Worm (Caenorhabditis elegans) whole organism, young adult: ENCODE data around the gene Y62H9A.11.

ENCODE experiments used
- B0019.2 ChIP-seq: fragments of 200-800 bp; sonication (Bioruptor generic); conservative IDR thresholded peaks from 2 replicates; pipeline ENCODE4 v1.3.6; 2022; ENCODE audit warnings: missing genetic modification reagents, missing genetic modification characterization, missing compliant biosample characterization
- C17E4.6 ChIP-seq: fragments of 200-800 bp; sonication (Bioruptor generic); IDR thresholded peaks from 2 replicates; pipeline ENCODE4 v1.3.6; 2022; ENCODE audit warnings: missing genetic modification reagents, missing genetic modification characterization, missing compliant biosample characterization
- F22D6.2 ChIP-seq: sonication (generic microtip); optimal IDR thresholded peaks from 2 replicates; lab custom pipeline; 2016; ENCODE audit warnings: mild to moderate bottlenecking, missing genetic modification characterization, missing compliant biosample characterization
- F52B5.7 ChIP-seq: sonication (generic microtip); optimal IDR thresholded peaks from 2 replicates; lab custom pipeline; 2016; ENCODE audit warnings: mild to moderate bottlenecking, missing genetic modification characterization, missing compliant biosample characterization
- F57A8.1 ChIP-seq: fragments of 200-800 bp; sonication (Bioruptor generic); optimal IDR thresholded peaks from 2 replicates; lab custom pipeline; 2018; ENCODE audit warnings: mild to moderate bottlenecking, missing genetic modification characterization, moderate library complexity, missing compliant biosample characterization
- Y53F4B.3 ChIP-seq: fragments of 200-800 bp; sonication (Bioruptor generic); IDR thresholded peaks from 2 replicates; pipeline ENCODE4 v1.3.6; 2022; ENCODE audit warnings: missing genetic modification reagents, missing genetic modification characterization, missing compliant biosample characterization
- Y67H2A.10 ChIP-seq: fragments of 200-800 bp; sonication (Bioruptor generic); conservative IDR thresholded peaks from 2 replicates; pipeline ENCODE4 v1.3.6; 2022; ENCODE audit warnings: missing genetic modification reagents, missing genetic modification characterization, missing compliant biosample characterization
- ZK185.1 ChIP-seq: sonication (generic microtip); optimal IDR thresholded peaks from 2 replicates; lab custom pipeline; 2016; ENCODE audit warnings: mild to moderate bottlenecking, missing genetic modification characterization, missing compliant biosample characterization; ENCODE audit not compliant: poor library complexity, severe bottlenecking
- aptf-3 ChIP-seq: fragments of 200-800 bp; sonication (Bioruptor generic); IDR thresholded peaks from 2 replicates; pipeline ENCODE4 v1.3.6; 2022; ENCODE audit warnings: missing genetic modification characterization, missing compliant biosample characterization
- ceh-27 ChIP-seq: fragments of 200-800 bp; sonication (Bioruptor generic); optimal IDR thresholded peaks from 2 replicates; lab custom pipeline; 2018; ENCODE audit warnings: mild to moderate bottlenecking, missing genetic modification characterization, moderate library complexity, missing compliant biosample characterization
- ceh-91 ChIP-seq: fragments of 200-800 bp; sonication (Bioruptor generic); IDR thresholded peaks from 2 replicates; pipeline ENCODE4 v1.3.6; 2022; ENCODE audit warnings: missing genetic modification reagents, missing genetic modification characterization, missing compliant biosample characterization
- die-1 ChIP-seq: sonication (generic microtip); optimal IDR thresholded peaks from 2 replicates; lab custom pipeline; 2016; ENCODE audit warnings: missing genotype, mild to moderate bottlenecking, missing genetic modification characterization, missing compliant biosample characterization
- dox-1 ChIP-seq: fragments of 200-800 bp; sonication (Bioruptor generic); IDR thresholded peaks from 2 replicates; pipeline ENCODE4 v1.3.6; 2022; ENCODE audit warnings: missing genetic modification reagents, missing genetic modification characterization, missing compliant biosample characterization
- efl-1 ChIP-seq: fragments of 150-350 bp; optimal IDR thresholded peaks from 2 replicates; lab custom pipeline; 2014; ENCODE audit warnings: missing biosample characterization, missing genetic modification reagents, missing genetic modification characterization
- egrh-3 ChIP-seq: fragments of 200-800 bp; sonication (Bioruptor generic); IDR thresholded peaks from 2 replicates; pipeline ENCODE4 v1.3.6; 2022; ENCODE audit warnings: missing genetic modification reagents, missing genetic modification characterization, missing compliant biosample characterization
- ekl-4 ChIP-seq: fragments of 200-800 bp; sonication (Bioruptor generic); IDR thresholded peaks from 2 replicates; pipeline ENCODE4 v1.3.6; 2022; ENCODE audit warnings: missing genetic modification reagents, missing genetic modification characterization, missing compliant biosample characterization
- gei-17 ChIP-seq: fragments of 200-800 bp; sonication (Bioruptor generic); optimal IDR thresholded peaks from 2 replicates; lab custom pipeline; 2018; ENCODE audit warnings: mild to moderate bottlenecking, missing genetic modification characterization, missing compliant biosample characterization
- hlh-12 ChIP-seq: sonication (generic microtip); optimal IDR thresholded peaks from 2 replicates; lab custom pipeline; 2016; ENCODE audit warnings: missing genetic modification characterization, missing compliant biosample characterization
- let-607 ChIP-seq, 2 experiments: fragments of 200-800 bp in 1 of 2; sonication (Bioruptor generic) in 1 of 2; sonication (generic microtip) in 1 of 2; optimal IDR thresholded peaks; 2 replicates each; lab custom pipeline; 2016 to 2018; ENCODE audit warnings: mild to moderate bottlenecking in 2 of 2, missing compliant biosample characterization in 2 of 2, missing genetic modification characterization in 2 of 2, moderate library complexity in 2 of 2, missing genotype in 1 of 2
- lin-26 ChIP-seq: fragments of 200-800 bp; sonication (Bioruptor generic); IDR thresholded peaks from 2 replicates; pipeline ENCODE4 v1.3.6; 2022; ENCODE audit warnings: missing genetic modification reagents, missing genetic modification characterization, missing compliant biosample characterization
- lin-35 ChIP-seq, 3 experiments: fragments of 150-350 bp in 2 of 3; sonication (generic microtip) in 1 of 3; optimal IDR thresholded peaks; 2 replicates each; lab custom pipeline; 2014 to 2018; ENCODE audit warnings: missing biosample characterization in 3 of 3, missing genetic modification characterization in 3 of 3, missing genetic modification reagents in 3 of 3
- madf-10 ChIP-seq: sonication (generic microtip); optimal IDR thresholded peaks from 2 replicates; lab custom pipeline; 2016; ENCODE audit warnings: mild to moderate bottlenecking, missing genetic modification characterization, missing compliant biosample characterization
- mel-28 ChIP-seq: sonication (generic microtip); optimal IDR thresholded peaks from 2 replicates; lab custom pipeline; 2016; ENCODE audit warnings: borderline replicate concordance, mild to moderate bottlenecking, missing genetic modification characterization, missing compliant biosample characterization
- nhr-120 ChIP-seq: fragments of 200-800 bp; sonication (Bioruptor generic); IDR thresholded peaks from 2 replicates; pipeline ENCODE4 v1.3.6; 2022; ENCODE audit warnings: missing genetic modification characterization, missing compliant biosample characterization
- nhr-80 ChIP-seq: sonication (generic microtip); optimal IDR thresholded peaks from 2 replicates; lab custom pipeline; 2016; ENCODE audit warnings: missing genetic modification characterization, missing compliant biosample characterization
- pha-4 ChIP-seq: fragments of 150-350 bp; sonication (generic microtip); optimal IDR thresholded peaks from 2 replicates; lab custom pipeline; 2014; ENCODE audit warnings: missing biosample characterization, missing genetic modification reagents, missing genetic modification characterization
- rpc-1 ChIP-seq, 2 experiments: fragments of 150-350 bp in 1 of 2; sonication (generic microtip) in 1 of 2; optimal IDR thresholded peaks; 2 replicates each; lab custom pipeline; 2014 to 2018; ENCODE audit warnings: missing biosample characterization in 1 of 2, missing genetic modification characterization in 1 of 2, missing genetic modification reagents in 1 of 2, missing genotype in 1 of 2
- sdz-38 ChIP-seq: sonication (generic microtip); optimal IDR thresholded peaks from 2 replicates; lab custom pipeline; 2016; ENCODE audit warnings: missing genotype, missing genetic modification characterization, missing compliant biosample characterization
- sptf-2 ChIP-seq: fragments of 200-800 bp; sonication (Bioruptor generic); optimal IDR thresholded peaks from 2 replicates; lab custom pipeline; 2018; ENCODE audit warnings: mild to moderate bottlenecking, missing genetic modification characterization, missing compliant biosample characterization
- ztf-18 ChIP-seq: sonication (generic microtip); optimal IDR thresholded peaks from 2 replicates; lab custom pipeline; 2016; ENCODE audit warnings: missing genotype, mild to moderate bottlenecking, missing genetic modification characterization, missing compliant biosample characterization
- ztf-25 ChIP-seq: fragments of 200-800 bp; sonication (Bioruptor generic); IDR thresholded peaks from 2 replicates; pipeline ENCODE4 v1.3.6; 2022; ENCODE audit warnings: missing genetic modification reagents, missing genetic modification characterization, missing compliant biosample characterization
- ztf-3 ChIP-seq: fragments of 200-800 bp; sonication (Bioruptor generic); optimal IDR thresholded peaks from 2 replicates; lab custom pipeline; 2018; ENCODE audit warnings: mild to moderate bottlenecking, missing genetic modification characterization, missing compliant biosample characterization
- ztf-6 ChIP-seq: fragments of 200-800 bp; sonication (Bioruptor generic); IDR thresholded peaks from 2 replicates; pipeline ENCODE4 v1.3.6; 2022; ENCODE audit warnings: missing genetic modification reagents, missing genetic modification characterization, missing compliant biosample characterization

The Y62H9A.11 gene

DNA sequence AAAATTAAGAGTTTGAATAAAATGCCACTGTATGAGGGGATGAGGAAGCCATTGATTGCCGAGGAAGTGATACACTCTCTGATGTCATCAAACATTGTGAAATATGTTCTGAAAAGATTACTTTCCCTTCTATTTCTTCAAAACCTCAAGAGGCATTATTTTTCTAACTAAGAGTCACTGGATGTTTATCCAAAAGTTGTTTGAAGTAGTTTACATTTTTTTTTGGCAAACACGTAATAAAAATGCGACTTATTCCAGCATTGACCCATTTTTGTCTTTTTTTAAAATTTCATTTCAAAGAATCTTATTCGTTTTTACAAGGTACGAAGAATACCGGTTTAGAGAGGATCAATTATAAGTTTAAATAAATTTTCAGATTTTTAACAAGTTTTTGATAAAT is at the start of gene Y62H9A.11:
Gene Y62H9A.11 (minus strand): TSS at position 101 of the 400 bp plus-strand sequence.
- TF ChIP-seq nhr-80 (tag; lab: Kevin White, UChicago) (no peak), nhr-120 (no peak), ekl-4 (GFP tag; lab: Robert Waterston, UW) (no peak), rpc-1 (optimal IDR thresholded peaks at IDR 0.05; lab: Kevin White, UChicago) (no peak), rpc-1 (tag; optimal IDR thresholded peaks at IDR 0.05; lab: Kevin White, UChicago) (no peak), F22D6.2 (tag; lab: Kevin White, UChicago) (no peak), B0019.2 (GFP tag; lab: Robert Waterston, UW) (no peak), ztf-18 (tag; lab: Kevin White, UChicago) (no peak), sptf-2 (GFP tag; lab: Kevin White, UChicago) (no peak), dox-1 (GFP tag; lab: Robert Waterston, UW) (no peak), hlh-12 (tag; lab: Kevin White, UChicago) (no peak), ztf-25 (no peak), C17E4.6 (GFP tag; lab: Robert Waterston, UW) (no peak), madf-10 (no peak), F52B5.7 (tag; lab: Kevin White, UChicago) (no peak), die-1 (tag; lab: Kevin White, UChicago) (no peak), gei-17 (GFP tag; lab: Kevin White, UChicago) (no peak), ztf-6 (GFP tag; lab: Robert Waterston, UW) (no peak), mel-28 (tag; lab: Kevin White, UChicago) (no peak), lin-35 (GFP tag; optimal IDR thresholded peaks at IDR 0.05; lab: Kevin White, UChicago) (no peak)
- TF ChIP-seq, all 124 proteins: peak for 0

DNA sequence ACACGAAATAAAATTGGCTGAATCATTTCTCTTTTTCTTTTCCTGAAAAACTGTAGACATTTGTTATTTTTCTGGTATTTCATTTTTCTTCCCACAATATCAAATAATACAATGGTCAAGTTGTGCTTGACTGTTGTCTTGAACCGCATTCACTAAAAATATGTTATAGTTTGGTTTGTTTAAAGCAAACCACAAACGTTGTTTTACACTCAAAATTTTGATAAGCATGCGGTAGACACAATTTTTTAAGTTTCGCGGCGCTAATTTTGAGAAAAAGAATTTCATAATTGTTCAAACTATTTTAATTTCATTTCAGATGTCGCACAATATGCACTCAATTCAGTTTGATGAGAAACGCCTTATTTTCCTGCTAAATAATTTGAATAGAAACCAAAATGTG is 48.0 kb upstream of the Y62H9A.11 start, which contains the start of gene T08D10.3:
Gene T08D10.3 (plus strand): TSS at position 301 of the 400 bp plus-strand sequence.
- TF ChIP-seq pha-4 (tag; lab: Kevin White, UChicago) (no peak), ztf-3 (no peak), Y53F4B.3 (GFP tag; lab: Robert Waterston, UW) (no peak), sdz-38 (tag; lab: Kevin White, UChicago) (no peak), nhr-80 (tag; lab: Kevin White, UChicago) (peak; percentile 8), aptf-3 (GFP tag; lab: Robert Waterston, UW) (no peak)
- TF ChIP-seq, all 124 proteins: peak for 1

DNA sequence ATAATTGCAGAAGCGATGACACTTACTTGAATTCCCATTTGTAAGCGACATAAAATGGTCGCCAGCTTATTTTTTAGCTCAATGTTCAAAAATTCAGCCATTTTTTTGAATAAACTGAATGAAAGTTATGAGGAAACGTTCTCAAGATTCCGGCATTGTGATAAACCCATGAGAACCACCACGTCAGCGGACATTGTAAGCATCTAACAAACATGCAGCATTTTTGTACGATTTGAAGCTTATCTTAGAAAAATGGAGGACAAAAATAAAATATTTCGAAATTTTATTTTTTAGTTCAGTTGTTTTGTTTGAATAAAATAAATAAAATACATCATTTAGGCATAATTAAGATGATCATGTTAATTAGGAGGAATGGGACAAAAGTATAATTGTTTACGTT is 46.1 kb upstream of the Y62H9A.11 start, which contains the start of gene T08D10.4:
Gene T08D10.4 (minus strand): TSS at position 101 of the 400 bp plus-strand sequence.
- TF ChIP-seq lin-26, result no peak

DNA sequence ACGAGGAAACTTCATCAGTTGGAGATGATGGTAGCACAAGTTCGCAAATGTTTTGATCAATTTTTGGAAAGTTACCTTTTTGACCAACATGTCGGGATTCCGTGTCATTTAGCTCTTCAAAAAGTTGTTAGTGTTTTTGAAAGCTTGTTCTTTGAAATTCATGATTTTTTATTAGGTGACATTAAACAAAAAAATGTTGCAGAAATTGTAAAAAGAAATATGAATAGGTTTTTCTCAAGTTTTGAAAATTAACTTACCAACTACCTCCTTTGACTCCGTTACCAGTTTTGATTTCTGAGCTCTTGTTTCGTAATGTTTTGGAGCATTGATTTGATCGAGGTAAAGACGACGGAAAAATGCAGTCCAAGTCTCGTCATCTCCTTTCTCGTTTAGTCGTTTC is 45.0 kb upstream of the Y62H9A.11 start:
- TF ChIP-seq ZK185.1 (tag; lab: Kevin White, UChicago) (no peak), efl-1 (GFP tag; lab: Kevin White, UChicago) (no peak), ceh-91 (no peak), Y67H2A.10 (no peak), let-607 (tag; optimal IDR thresholded peaks at IDR 0.05; lab: Kevin White, UChicago) (no peak), egrh-3 (GFP tag; lab: Robert Waterston, UW) (no peak), F57A8.1 (no peak), sdz-38 (tag; lab: Kevin White, UChicago) (no peak), ceh-27 (GFP tag; lab: Kevin White, UChicago) (no peak)
